Worm (Caenorhabditis elegans): Measurements from ENCODE around the gene K02D10.4.

K02D10.4 gene

ce11 chrIII:8733237-8733636 lies 46.6 kb downstream of the K02D10.4 start (continued):
- TF ChIP-seq F44E2.7 (GFP tag; IDR thresholded peaks at IDR 0.05): no peak
- TF ChIP-seq ama-1 (optimal IDR thresholded peaks at IDR 0.05): no peak
- no peak for TF ChIP-seq nhr-48 (tag; optimal IDR thresholded peaks at IDR 0.05)
- TF ChIP-seq cey-2 (tag; optimal IDR thresholded peaks at IDR 0.05; ENCODE audit: borderline replicate concordance, insufficient read depth): no peak
- no peak for TF ChIP-seq mdt-29 (GFP tag; IDR thresholded peaks at IDR 0.05)
- TF ChIP-seq R02D3.7 (tag; optimal IDR thresholded peaks at IDR 0.05): no peak
- no peak for TF ChIP-seq php-3 (GFP tag; IDR thresholded peaks at IDR 0.05)
- TF ChIP-seq dmd-9 (GFP tag; IDR thresholded peaks at IDR 0.05): no peak
- TF ChIP-seq spr-3 (GFP tag; optimal IDR thresholded peaks at IDR 0.05): no peak
- no peak for TF ChIP-seq zfp-2 (tag; optimal IDR thresholded peaks at IDR 0.05)

ce11 chrIII:8731973-8732372 lies 47.8 kb downstream of the K02D10.4 start:
- TF ChIP-seq nhr-48 (tag; optimal IDR thresholded peaks at IDR 0.05) (peak; percentile 19), Y75B8A.6 (GFP tag; IDR thresholded peaks at IDR 0.05) (no peak), cey-2 (tag; optimal IDR thresholded peaks at IDR 0.05; ENCODE audit: borderline replicate concordance, insufficient read depth) (peak; percentile 37), zip-2 (tag; optimal IDR thresholded peaks at IDR 0.05) (no peak), T20F7.1 (GFP tag; optimal IDR thresholded peaks at IDR 0.05) (no peak), ces-1 (GFP tag; optimal IDR thresholded peaks at IDR 0.05) (no peak), fkh-10 (GFP tag; optimal IDR thresholded peaks at IDR 0.05) (no peak), mdl-1 (tag; optimal IDR thresholded peaks at IDR 0.05) (peak; percentile 56 to 84), F44E2.7 (GFP tag; IDR thresholded peaks at IDR 0.05) (no peak), fos-1 (tag; optimal IDR thresholded peaks at IDR 0.05) (no peak), jun-1 (tag; optimal IDR thresholded peaks at IDR 0.05) (no peak), mdt-29 (GFP tag; IDR thresholded peaks at IDR 0.05) (no peak), ama-1 (optimal IDR thresholded peaks at IDR 0.05) (no peak), nhr-28 (tag; optimal IDR thresholded peaks at IDR 0.05) (peak; percentile 64), aha-1 (tag) (no peak), zfp-3 (GFP tag; conservative IDR thresholded peaks at IDR 0.05) (no peak), snpc-1.2 (GFP tag; IDR thresholded peaks at IDR 0.05) (no peak), R02D3.7 (tag; optimal IDR thresholded peaks at IDR 0.05) (no peak), ceh-62 (tag; optimal IDR thresholded peaks at IDR 0.05) (no peak), hlh-30 (tag; optimal IDR thresholded peaks at IDR 0.05; ENCODE audit: insufficient read depth) (peak; percentile 82), lim-7 (GFP tag; IDR thresholded peaks at IDR 0.05) (no peak), nhr-237 (tag; optimal IDR thresholded peaks at IDR 0.05) (no peak), zag-1 (tag; optimal IDR thresholded peaks at IDR 0.05) (no peak), lin-39 (tag; optimal IDR thresholded peaks at IDR 0.05) (no peak), nhr-77 (tag; optimal IDR thresholded peaks at IDR 0.05) (no peak), ctbp-1 (GFP tag; IDR thresholded peaks at IDR 0.05) (peak; percentile 35; the same call in 1 of the 2 replicates), nhr-41 (GFP tag; IDR thresholded peaks at IDR 0.05) (no peak), Y48G9A.11 (GFP tag; IDR thresholded peaks at IDR 0.05) (no peak), dpl-1 (GFP tag; optimal IDR thresholded peaks at IDR 0.05) (no peak), lin-13 (GFP tag; optimal IDR thresholded peaks at IDR 0.05) (no peak), vab-7 (GFP tag; IDR thresholded peaks at IDR 0.05) (no peak), unc-62 (GFP tag; optimal IDR thresholded peaks at IDR 0.05 in 1 of 2) (peak in 1 of 2 experiments; percentile 94), unc-62 (tag; optimal IDR thresholded peaks at IDR 0.05) (no peak), ceh-32 (tag; optimal IDR thresholded peaks at IDR 0.05; ENCODE audit: poor library complexity) (no peak), lir-3 (tag; optimal IDR thresholded peaks at IDR 0.05) (no peak), hlh-11 (tag; optimal IDR thresholded peaks at IDR 0.05) (peak; percentile 62), nhr-111 (GFP tag; optimal IDR thresholded peaks at IDR 0.05) (no peak), mes-2 (tag; optimal IDR thresholded peaks at IDR 0.05; ENCODE audit: poor library complexity, severe bottlenecking) (peak; percentile 19), nhr-10 (tag; optimal IDR thresholded peaks at IDR 0.05) (no peak), saeg-2 (GFP tag; IDR thresholded peaks at IDR 0.05) (no peak), tra-1 (GFP tag; IDR thresholded peaks at IDR 0.05) (peak; percentile 32; the same call in 1 of the 2 replicates), mxl-3 (GFP tag; optimal IDR thresholded peaks at IDR 0.05) (peak; percentile 91), F10B5.3 (tag; optimal IDR thresholded peaks at IDR 0.05) (no peak), ztf-11 (tag; optimal IDR thresholded peaks at IDR 0.05) (no peak), nhr-11 (tag; optimal IDR thresholded peaks at IDR 0.05) (peak; percentile 6), madf-9 (GFP tag; conservative IDR thresholded peaks at IDR 0.05) (0 out of 2 replicates have a peak, but pooled peaks have one; percentile 2)

Measured in whole organism, L4 larva.